Worm (Caenorhabditis elegans) whole organism, L1 larva: ENCODE data around the gene C25E10.16.

Experiments
- C04F5.9 ChIP-seq: sonication (generic microtip); optimal IDR thresholded peaks from 2 replicates; lab custom pipeline; 2016; ENCODE audit warnings: missing genetic modification characterization, missing compliant biosample characterization
- C34B4.2 ChIP-seq: sonication (generic microtip); optimal IDR thresholded peaks from 2 replicates; lab custom pipeline; 2017; ENCODE audit warnings: mild to moderate bottlenecking, missing genetic modification characterization, missing compliant biosample characterization
- F16B12.6 ChIP-seq: fragments of 150-350 bp; optimal IDR thresholded peaks from 2 replicates; lab custom pipeline; 2014; ENCODE audit warnings: missing biosample characterization, missing genetic modification characterization
- alr-1 ChIP-seq: fragments of 200-800 bp; sonication (Bioruptor generic); optimal IDR thresholded peaks from 2 replicates; lab custom pipeline; 2018; ENCODE audit warnings: borderline replicate concordance, mild to moderate bottlenecking, missing genetic modification characterization, missing compliant biosample characterization
- ama-1 ChIP-seq: fragments of 150-350 bp; optimal IDR thresholded peaks from 2 replicates; lab custom pipeline; 2014
- blmp-1 ChIP-seq: fragments of 150-350 bp; optimal IDR thresholded peaks from 2 replicates; lab custom pipeline; 2014; ENCODE audit warnings: missing biosample characterization, missing genetic modification characterization
- ceh-90 ChIP-seq: sonication (generic microtip); optimal IDR thresholded peaks from 2 replicates; lab custom pipeline; 2016; ENCODE audit warnings: missing genetic modification characterization, missing compliant biosample characterization
- ces-1 ChIP-seq: fragments of 150-350 bp; optimal IDR thresholded peaks from 2 replicates; lab custom pipeline; 2014; ENCODE audit warnings: missing biosample characterization, missing genetic modification reagents, missing genetic modification characterization
- dsc-1 ChIP-seq: sonication (generic microtip); optimal IDR thresholded peaks from 2 replicates; lab custom pipeline; 2016; ENCODE audit warnings: mild to moderate bottlenecking, missing genetic modification characterization, missing compliant biosample characterization
- efl-1 ChIP-seq, 4 experiments: fragments of 150-350 bp; optimal IDR thresholded peaks in 3 of 4; peaks in 1 of 4; 1 replicate in 1 of 4; 2 replicates in 3 of 4; lab custom pipeline; 2014; ENCODE audit warnings: missing biosample characterization in 2 of 4, missing genetic modification characterization in 2 of 4, missing genetic modification reagents in 2 of 4
- elt-2 ChIP-seq: sonication (generic microtip); optimal IDR thresholded peaks from 2 replicates; lab custom pipeline; 2016; ENCODE audit warnings: missing genetic modification characterization, mild to moderate bottlenecking, inconsistent platforms, missing compliant biosample characterization, missing genetic modification reagents
- elt-3 ChIP-seq, 6 experiments: fragments of 150-350 bp in 1 of 6; sonication (generic microtip); optimal IDR thresholded peaks; 2 replicates each; lab custom pipeline; 2017 to 2018; ENCODE audit warnings: missing biosample characterization in 6 of 6, missing genetic modification characterization in 6 of 6, inconsistent platforms in 1 of 6
- ets-5 ChIP-seq: fragments of 200-800 bp; sonication (Bioruptor generic); IDR thresholded peaks from 2 replicates; pipeline ENCODE4 v1.3.6; 2022; ENCODE audit warnings: missing genetic modification characterization, missing compliant biosample characterization
- fkh-10 ChIP-seq: sonication (generic microtip); optimal IDR thresholded peaks from 2 replicates; lab custom pipeline; 2017; ENCODE audit warnings: missing biosample characterization, missing genetic modification reagents, missing genetic modification characterization
- fkh-8 ChIP-seq: sonication (generic microtip); optimal IDR thresholded peaks from 2 replicates; lab custom pipeline; 2016; ENCODE audit warnings: mild to moderate bottlenecking, missing genetic modification characterization, missing compliant biosample characterization
- fos-1 ChIP-seq: fragments of 150-350 bp; optimal IDR thresholded peaks from 2 replicates; lab custom pipeline; 2014; ENCODE audit warnings: missing biosample characterization, missing genetic modification characterization
- grh-1 ChIP-seq: fragments of 200-800 bp; sonication (Bioruptor generic); IDR thresholded peaks from 2 replicates; pipeline ENCODE4 v1.3.6; 2022; ENCODE audit warnings: missing genetic modification reagents, missing genetic modification characterization, missing compliant biosample characterization
- hlh-17 ChIP-seq: fragments of 200-800 bp; sonication (Bioruptor generic); optimal IDR thresholded peaks from 2 replicates; lab custom pipeline; 2018; ENCODE audit warnings: missing genetic modification characterization, mild to moderate bottlenecking, missing compliant biosample characterization, moderate library complexity, borderline replicate concordance
- isw-1 ChIP-seq: fragments of 200-800 bp; sonication (Bioruptor generic); IDR thresholded peaks from 2 replicates; pipeline ENCODE4 v1.3.6; 2022; ENCODE audit warnings: missing genetic modification characterization, missing compliant biosample characterization
- lin-14 ChIP-seq: fragments of 200-800 bp; sonication (Bioruptor generic); optimal IDR thresholded peaks from 2 replicates; lab custom pipeline; 2018; ENCODE audit warnings: mild to moderate bottlenecking, missing genetic modification characterization, moderate library complexity, missing compliant biosample characterization
- lin-15B ChIP-seq: fragments of 150-350 bp; sonication (generic microtip); optimal IDR thresholded peaks from 3 replicates; lab custom pipeline; 2014; ENCODE audit warnings: missing biosample characterization, missing genetic modification characterization
- lin-35 ChIP-seq, 2 experiments: fragments of 150-350 bp; optimal IDR thresholded peaks; 2 replicates each; lab custom pipeline; 2014; ENCODE audit warnings: missing biosample characterization in 2 of 2, missing genetic modification characterization in 2 of 2, missing genetic modification reagents in 2 of 2
- lir-3 ChIP-seq: sonication (generic microtip); optimal IDR thresholded peaks from 2 replicates; lab custom pipeline; 2016; ENCODE audit warnings: mild to moderate bottlenecking, missing genetic modification characterization, moderate library complexity, missing compliant biosample characterization; ENCODE audit not compliant: poor library complexity
- lsy-2 ChIP-seq, 2 experiments: fragments of 150-350 bp; optimal IDR thresholded peaks; 2 replicates each; lab custom pipeline; 2014; ENCODE audit warnings: missing biosample characterization in 2 of 2, missing genetic modification characterization in 2 of 2
- mab-9 ChIP-seq: fragments of 200-800 bp; sonication (Bioruptor generic); IDR thresholded peaks from 2 replicates; pipeline ENCODE4 v1.3.6; 2022; ENCODE audit warnings: missing genetic modification reagents, missing genetic modification characterization, missing compliant biosample characterization
- mdl-1 ChIP-seq, 2 experiments: fragments of 150-350 bp; optimal IDR thresholded peaks; 2 replicates each; lab custom pipeline; 2014 to 2017; ENCODE audit warnings: missing biosample characterization in 2 of 2, missing genetic modification characterization in 2 of 2, inconsistent platforms in 1 of 2
- nhr-11 ChIP-seq: fragments of 150-350 bp; optimal IDR thresholded peaks from 2 replicates; lab custom pipeline; 2014; ENCODE audit warnings: missing biosample characterization, missing genetic modification characterization
- nhr-19 ChIP-seq: fragments of 200-800 bp; sonication (Bioruptor generic); conservative IDR thresholded peaks from 2 replicates; pipeline ENCODE4 v1.3.6; 2022; ENCODE audit warnings: missing genetic modification characterization, missing compliant biosample characterization
- nhr-20 ChIP-seq: sonication (generic microtip); optimal IDR thresholded peaks from 2 replicates; lab custom pipeline; 2016; ENCODE audit warnings: mild to moderate bottlenecking, missing genetic modification characterization, missing compliant biosample characterization
- nhr-47 ChIP-seq: sonication (generic microtip); optimal IDR thresholded peaks from 2 replicates; lab custom pipeline; 2016; ENCODE audit warnings: mild to moderate bottlenecking, missing genetic modification characterization, moderate library complexity, missing compliant biosample characterization
- nhr-76 ChIP-seq: sonication (generic microtip); optimal IDR thresholded peaks from 2 replicates; lab custom pipeline; 2017; ENCODE audit warnings: missing biosample characterization, missing genetic modification characterization
- nhr-77 ChIP-seq: fragments of 150-350 bp; optimal IDR thresholded peaks from 2 replicates; lab custom pipeline; 2014; ENCODE audit warnings: missing biosample characterization, missing genetic modification characterization
- nhr-84 ChIP-seq: sonication (generic microtip); optimal IDR thresholded peaks from 2 replicates; lab custom pipeline; 2017; ENCODE audit warnings: missing biosample characterization, missing genetic modification characterization
- nhr-85 ChIP-seq: sonication (generic microtip); peaks from one replicate; lab custom pipeline; 2016; ENCODE audit warnings: missing genetic modification characterization, inconsistent platforms, missing compliant biosample characterization
- nhr-90 ChIP-seq: sonication (generic microtip); optimal IDR thresholded peaks from 2 replicates; lab custom pipeline; 2016; ENCODE audit warnings: mild to moderate bottlenecking, missing genetic modification characterization, missing compliant biosample characterization; ENCODE audit not compliant: poor library complexity
- skn-1 ChIP-seq: fragments of 150-350 bp; optimal IDR thresholded peaks from 2 replicates; lab custom pipeline; 2014; ENCODE audit warnings: missing biosample characterization, missing genetic modification characterization
- snpc-4 ChIP-seq: fragments of 150-350 bp; optimal IDR thresholded peaks from 2 replicates; lab custom pipeline; 2014; ENCODE audit warnings: missing biosample characterization, missing genetic modification characterization
- snu-23 ChIP-seq: sonication (generic microtip); optimal IDR thresholded peaks from 2 replicates; lab custom pipeline; 2016; ENCODE audit warnings: missing genetic modification characterization, missing compliant biosample characterization
- sox-4 ChIP-seq: sonication (generic microtip); optimal IDR thresholded peaks from 2 replicates; lab custom pipeline; 2016; ENCODE audit warnings: missing genetic modification characterization, missing compliant biosample characterization
- sptf-1 ChIP-seq: fragments of 150-350 bp; optimal IDR thresholded peaks from 2 replicates; lab custom pipeline; 2014; ENCODE audit warnings: missing biosample characterization, missing genetic modification characterization
- tbx-2 ChIP-seq: sonication (generic microtip); optimal IDR thresholded peaks from 2 replicates; lab custom pipeline; 2016; ENCODE audit warnings: missing genetic modification characterization, missing compliant biosample characterization
- tlp-1 ChIP-seq: fragments of 150-350 bp; optimal IDR thresholded peaks from 2 replicates; lab custom pipeline; 2014; ENCODE audit warnings: missing biosample characterization, missing genetic modification characterization
- unc-30 ChIP-seq: sonication (generic microtip); optimal IDR thresholded peaks from 2 replicates; lab custom pipeline; 2017; ENCODE audit warnings: missing biosample characterization, missing genetic modification characterization
- xbp-1 ChIP-seq: sonication (generic microtip); optimal IDR thresholded peaks from 2 replicates; lab custom pipeline; 2016; ENCODE audit warnings: missing genetic modification characterization, missing compliant biosample characterization
- zip-4 ChIP-seq: fragments of 200-800 bp; sonication (Bioruptor generic); optimal IDR thresholded peaks from 2 replicates; lab custom pipeline; 2018; ENCODE audit warnings: mild to moderate bottlenecking, missing genetic modification characterization, moderate library complexity, missing compliant biosample characterization

Gene C25E10.16

DNA sequence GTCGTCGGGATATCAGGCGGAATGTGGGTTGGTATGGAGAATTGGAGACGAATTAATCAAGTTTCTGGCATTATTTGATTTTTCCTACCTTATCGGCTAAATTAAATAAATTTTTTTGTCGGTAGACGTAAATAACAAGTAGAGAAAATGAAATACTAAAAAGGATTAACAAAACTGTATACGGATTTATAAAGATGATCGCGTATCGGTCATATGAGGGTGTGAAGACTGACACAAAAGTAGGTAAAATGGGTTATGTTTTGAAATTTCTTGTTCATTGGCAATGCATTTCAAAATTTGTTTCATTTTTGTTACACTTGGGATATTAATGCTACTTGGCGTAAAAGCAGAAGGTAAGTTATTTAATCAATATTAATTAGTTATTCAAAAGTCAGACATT is at the start of gene C25E10.16, which contains the start of gene C25E10.13:
Gene C25E10.16, minus strand, starts transcription at position 101 of the 400 bp plus-strand sequence.
Gene C25E10.13, plus strand, starts transcription at position 256 of the 400 bp plus-strand sequence.
- TF ChIP-seq sptf-1 (tag; lab: Kevin White, UChicago), result no peak
- TF ChIP-seq fkh-8 (tag; lab: Kevin White, UChicago), result peak; percentile 26

DNA sequence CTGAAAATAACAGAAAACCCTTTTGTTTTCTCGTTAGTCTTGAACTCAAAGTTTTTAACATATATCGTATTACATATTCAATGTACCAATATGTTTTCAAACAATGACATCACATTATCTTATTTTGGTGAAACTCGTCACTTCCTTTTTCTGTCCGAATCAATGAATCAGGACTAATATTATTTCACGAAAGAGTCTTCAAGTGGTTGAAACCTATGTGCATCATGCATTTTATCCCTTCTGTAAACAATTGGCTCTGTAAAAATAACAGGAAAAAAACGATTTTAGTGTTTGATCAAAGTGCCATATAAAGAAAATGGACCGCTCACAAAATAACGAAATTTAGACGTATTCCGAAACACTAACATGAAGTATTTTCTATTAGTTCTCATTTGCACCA is 48.9 kb upstream of the C25E10.16 start, which contains the start of gene F21C10.18:
Gene F21C10.18, plus strand, starts transcription at position 301 of the 400 bp plus-strand sequence.
- TF ChIP-seq hlh-17 (GFP tag; lab: Kevin White, UChicago), result no peak
- no peak for TF ChIP-seq nhr-85 (tag; lab: Kevin White, UChicago)
- no peak for TF ChIP-seq unc-30 (tag; lab: Kevin White, UChicago)
- TF ChIP-seq lin-15B (tag; lab: Kevin White, UChicago), result no peak
- no peak for TF ChIP-seq lsy-2 (tag; optimal IDR thresholded peaks at IDR 0.05; lab: Kevin White, UChicago)
- TF ChIP-seq fkh-10 (GFP tag; lab: Kevin White, UChicago), result no peak
- no peak for TF ChIP-seq lir-3 (tag; lab: Kevin White, UChicago)
- no peak for TF ChIP-seq tlp-1
- no peak for TF ChIP-seq C34B4.2
- TF ChIP-seq ama-1 (lab: Kevin White, UChicago), result no peak
- TF ChIP-seq nhr-11 (tag; lab: Kevin White, UChicago), result no peak
- no peak for TF ChIP-seq nhr-77 (tag; lab: Kevin White, UChicago)
- no peak for TF ChIP-seq isw-1 (GFP tag; lab: Robert Waterston, UW)
- no peak for TF ChIP-seq F16B12.6 (tag; lab: Kevin White, UChicago)

DNA sequence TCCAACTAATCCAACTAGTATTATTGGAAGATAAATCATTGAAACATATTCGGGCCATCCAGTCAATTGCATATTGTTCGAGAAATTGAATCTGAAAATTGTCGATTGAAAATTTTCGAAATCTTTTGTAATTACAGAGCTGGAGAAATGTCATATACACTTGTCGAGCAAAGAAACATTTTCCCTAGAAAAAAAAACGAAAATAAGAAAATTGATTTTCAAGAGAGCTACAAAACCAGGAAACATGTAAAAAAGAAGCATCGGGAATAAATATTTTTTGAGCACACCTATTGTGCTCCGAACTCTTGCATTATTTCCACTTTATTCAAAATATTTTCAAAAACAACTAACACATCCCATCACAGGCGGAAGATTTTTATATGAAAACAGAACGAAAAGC is 41.7 kb upstream of the C25E10.16 start, which contains the start of gene frpr-6:
Gene frpr-6, minus strand, starts transcription at position 101 of the 400 bp plus-strand sequence.
- TF ChIP-seq dsc-1 (tag; lab: Kevin White, UChicago) (no peak), skn-1 (tag; lab: Kevin White, UChicago) (no peak), hlh-17 (GFP tag; lab: Kevin White, UChicago) (no peak), fos-1 (no peak), C04F5.9 (tag; lab: Kevin White, UChicago) (no peak), grh-1 (GFP tag; lab: Robert Waterston, UW) (no peak), lir-3 (tag; lab: Kevin White, UChicago) (no peak), isw-1 (GFP tag; lab: Robert Waterston, UW) (no peak), sox-4 (no peak), nhr-76 (tag; lab: Kevin White, UChicago) (no peak), ets-5 (no peak), nhr-19 (GFP tag; lab: Robert Waterston, UW) (no peak), ceh-90 (tag; lab: Kevin White, UChicago) (no peak), alr-1 (no peak), xbp-1 (tag; lab: Kevin White, UChicago) (no peak), ces-1 (GFP tag; lab: Kevin White, UChicago) (no peak), zip-4 (GFP tag; lab: Kevin White, UChicago) (no peak), tbx-2 (tag; lab: Kevin White, UChicago) (no peak), nhr-47 (no peak), snpc-4 (no peak)

DNA sequence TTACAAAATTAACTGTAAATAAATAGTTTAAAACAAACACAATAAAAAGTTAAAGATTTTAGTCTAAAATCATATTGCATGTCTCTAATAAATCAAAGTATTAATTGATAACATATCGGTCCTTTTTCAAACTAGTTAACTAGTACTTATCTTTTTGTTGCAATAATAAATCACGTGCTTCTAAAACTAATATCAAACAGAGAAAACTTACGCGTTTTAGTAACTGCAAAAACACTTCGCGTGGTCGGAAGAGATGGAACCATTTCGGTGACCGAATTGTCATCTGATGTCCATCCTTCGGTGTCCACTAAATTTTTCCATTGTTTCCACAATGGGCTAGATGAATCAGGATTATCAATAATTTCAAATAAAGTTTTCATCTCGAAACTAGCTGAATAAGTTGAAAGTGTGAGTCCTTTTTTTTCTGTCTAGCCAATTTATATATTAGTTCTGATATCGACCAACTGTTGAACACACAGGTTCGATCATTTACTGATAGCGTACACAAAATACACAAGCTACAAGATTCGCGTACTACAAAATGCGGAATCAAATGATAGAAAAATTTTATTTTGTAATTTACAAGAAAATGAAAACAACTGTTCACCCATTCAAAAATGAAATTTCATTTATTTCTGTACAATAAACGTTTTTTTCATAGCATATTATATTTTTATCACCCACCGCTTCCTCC is 39.1 kb upstream of the C25E10.16 start, which contains the start of gene F21C10.9:
Gene F21C10.9, minus strand, starts transcription at position 417 of the 694 bp plus-strand sequence.
- peak in 1 of 6 experiments; percentile 8 for TF ChIP-seq elt-3 (tag; optimal IDR thresholded peaks at IDR 0.05; lab: Kevin White, UChicago)
- peak; percentile 80 for TF ChIP-seq nhr-85 (tag; lab: Kevin White, UChicago)
- TF ChIP-seq lin-35 (GFP tag; optimal IDR thresholded peaks at IDR 0.05; lab: Kevin White, UChicago), result peak in 1 of 2 experiments; percentile 50
- no peak for TF ChIP-seq C04F5.9 (tag; lab: Kevin White, UChicago)
- peak in 1 of 2 experiments; percentile 16 for TF ChIP-seq mdl-1 (tag; optimal IDR thresholded peaks at IDR 0.05; lab: Kevin White, UChicago)
- TF ChIP-seq nhr-19 (GFP tag; lab: Robert Waterston, UW), result peak; percentile 58
- TF ChIP-seq efl-1 (optimal IDR thresholded peaks at IDR 0.05; lab: Kevin White, UChicago), result no peak
- TF ChIP-seq efl-1 (GFP tag; optimal IDR thresholded peaks at IDR 0.05 in 1 of 2; lab: Kevin White, UChicago), result peak in 1 of 2 experiments; percentile 53
- peak; percentile 31; the same call in 1 of the 2 replicates for TF ChIP-seq grh-1 (GFP tag; lab: Robert Waterston, UW)
- TF ChIP-seq snu-23, result peak; percentile 7
- no peak for TF ChIP-seq ceh-90 (tag; lab: Kevin White, UChicago)
- no peak for TF ChIP-seq ces-1 (GFP tag; lab: Kevin White, UChicago)
- TF ChIP-seq nhr-20 (tag; lab: Kevin White, UChicago), result peak; percentile 57
- no peak for TF ChIP-seq nhr-84 (tag; lab: Kevin White, UChicago)
- TF ChIP-seq nhr-90 (tag; lab: Kevin White, UChicago), result peak; percentile 23
- peak; percentile 2 for TF ChIP-seq lin-14 (GFP tag; lab: Kevin White, UChicago)
- no peak for TF ChIP-seq mab-9 (GFP tag; lab: Robert Waterston, UW)
- peak; percentile 4 for TF ChIP-seq blmp-1 (tag; lab: Kevin White, UChicago)
- TF ChIP-seq elt-2 (tag; lab: Kevin White, UChicago), result peak; percentile 5
